Worm (Caenorhabditis elegans) whole organism, young adult: ENCODE measurements around the gene ain-1.

ENCODE experiments used
- C06A6.2 ChIP-seq: fragments of 200-800 bp; sonication (Bioruptor generic); conservative IDR thresholded peaks from 2 replicates; pipeline ENCODE4 v1.3.6; 2022; ENCODE audit warnings: missing genetic modification characterization, missing compliant biosample characterization
- C17E4.6 ChIP-seq: fragments of 200-800 bp; sonication (Bioruptor generic); IDR thresholded peaks from 2 replicates; pipeline ENCODE4 v1.3.6; 2022; ENCODE audit warnings: missing genetic modification reagents, missing genetic modification characterization, missing compliant biosample characterization
- F22D6.2 ChIP-seq: sonication (generic microtip); optimal IDR thresholded peaks from 2 replicates; lab custom pipeline; 2016; ENCODE audit warnings: mild to moderate bottlenecking, missing genetic modification characterization, missing compliant biosample characterization
- F23B12.7 ChIP-seq: sonication (generic microtip); optimal IDR thresholded peaks from 2 replicates; lab custom pipeline; 2017; ENCODE audit warnings: missing genetic modification characterization, mild to moderate bottlenecking, missing compliant biosample characterization, antibody characterized with exemption, moderate library complexity; ENCODE audit not compliant: insufficient read depth
- F52B5.7 ChIP-seq: sonication (generic microtip); optimal IDR thresholded peaks from 2 replicates; lab custom pipeline; 2016; ENCODE audit warnings: mild to moderate bottlenecking, missing genetic modification characterization, missing compliant biosample characterization
- akir-1 ChIP-seq: fragments of 200-800 bp; sonication (Bioruptor generic); optimal IDR thresholded peaks from 2 replicates; lab custom pipeline; 2018; ENCODE audit warnings: mild to moderate bottlenecking, missing genetic modification characterization, moderate library complexity, missing compliant biosample characterization
- attf-3 ChIP-seq: fragments of 200-800 bp; sonication (Bioruptor generic); conservative IDR thresholded peaks from 2 replicates; pipeline ENCODE4 v1.3.6; 2022; ENCODE audit warnings: missing genetic modification reagents, missing genetic modification characterization, missing compliant biosample characterization
- attf-5 ChIP-seq: fragments of 200-800 bp; sonication (Bioruptor generic); optimal IDR thresholded peaks from 2 replicates; lab custom pipeline; 2018; ENCODE audit warnings: mild to moderate bottlenecking, missing genetic modification characterization, missing compliant biosample characterization
- bed-1 ChIP-seq: fragments of 200-800 bp; sonication (Bioruptor generic); IDR thresholded peaks from 2 replicates; pipeline ENCODE4 v1.3.6; 2022; ENCODE audit warnings: missing genetic modification reagents, missing genetic modification characterization, missing compliant biosample characterization
- cebp-2 ChIP-seq: fragments of 200-800 bp; sonication (Bioruptor generic); IDR thresholded peaks from 2 replicates; pipeline ENCODE4 v1.3.6; 2022; ENCODE audit warnings: missing genetic modification characterization, missing compliant biosample characterization
- chd-7 ChIP-seq: sonication (generic microtip); optimal IDR thresholded peaks from 2 replicates; lab custom pipeline; 2016; ENCODE audit warnings: mild to moderate bottlenecking, missing genetic modification characterization, moderate library complexity, missing compliant biosample characterization
- die-1 ChIP-seq: sonication (generic microtip); optimal IDR thresholded peaks from 2 replicates; lab custom pipeline; 2016; ENCODE audit warnings: missing genotype, mild to moderate bottlenecking, missing genetic modification characterization, missing compliant biosample characterization
- dox-1 ChIP-seq: fragments of 200-800 bp; sonication (Bioruptor generic); IDR thresholded peaks from 2 replicates; pipeline ENCODE4 v1.3.6; 2022; ENCODE audit warnings: missing genetic modification reagents, missing genetic modification characterization, missing compliant biosample characterization
- egl-44 ChIP-seq: fragments of 200-800 bp; sonication (Bioruptor generic); IDR thresholded peaks from 2 replicates; pipeline ENCODE4 v1.3.6; 2022; ENCODE audit warnings: missing genetic modification reagents, missing genetic modification characterization, missing compliant biosample characterization
- ekl-4 ChIP-seq: fragments of 200-800 bp; sonication (Bioruptor generic); IDR thresholded peaks from 2 replicates; pipeline ENCODE4 v1.3.6; 2022; ENCODE audit warnings: missing genetic modification reagents, missing genetic modification characterization, missing compliant biosample characterization
- ets-4 ChIP-seq: fragments of 200-800 bp; sonication (Bioruptor generic); optimal IDR thresholded peaks from 2 replicates; lab custom pipeline; 2018; ENCODE audit warnings: mild to moderate bottlenecking, missing genetic modification characterization, missing compliant biosample characterization
- gei-17 ChIP-seq: fragments of 200-800 bp; sonication (Bioruptor generic); optimal IDR thresholded peaks from 2 replicates; lab custom pipeline; 2018; ENCODE audit warnings: mild to moderate bottlenecking, missing genetic modification characterization, missing compliant biosample characterization
- hmg-1.2 ChIP-seq: fragments of 200-800 bp; sonication (Bioruptor generic); IDR thresholded peaks from 2 replicates; pipeline ENCODE4 v1.3.6; 2022; ENCODE audit warnings: missing genetic modification reagents, missing genetic modification characterization, missing compliant biosample characterization
- hrde-1 ChIP-seq: sonication (generic microtip); optimal IDR thresholded peaks from 2 replicates; lab custom pipeline; 2016; ENCODE audit warnings: missing genetic modification characterization, mild to moderate bottlenecking, missing compliant biosample characterization, moderate library complexity, missing genotype, missing genetic modification reagents, borderline replicate concordance
- hsf-1 ChIP-seq: fragments of 200-800 bp; sonication (Bioruptor generic); IDR thresholded peaks from 2 replicates; pipeline ENCODE4 v1.3.6; 2022; ENCODE audit warnings: missing genetic modification reagents, missing genetic modification characterization, missing compliant biosample characterization
- let-526 ChIP-seq: fragments of 200-800 bp; sonication (Bioruptor generic); IDR thresholded peaks from 2 replicates; pipeline ENCODE4 v1.3.6; 2022; ENCODE audit warnings: missing genetic modification reagents, missing genetic modification characterization, missing compliant biosample characterization
- lin-35 ChIP-seq, 3 experiments: fragments of 150-350 bp in 2 of 3; sonication (generic microtip) in 1 of 3; optimal IDR thresholded peaks; 2 replicates each; lab custom pipeline; 2014 to 2018; ENCODE audit warnings: missing biosample characterization in 3 of 3, missing genetic modification characterization in 3 of 3, missing genetic modification reagents in 3 of 3
- lin-40 ChIP-seq: sonication (generic microtip); optimal IDR thresholded peaks from 2 replicates; lab custom pipeline; 2016; ENCODE audit warnings: missing genetic modification characterization, mild to moderate bottlenecking, missing compliant biosample characterization, missing genotype, missing genetic modification reagents
- lin-54 ChIP-seq: fragments of 200-800 bp; sonication (Bioruptor generic); optimal IDR thresholded peaks from 2 replicates; lab custom pipeline; 2018; ENCODE audit warnings: mild to moderate bottlenecking, missing genetic modification characterization, missing compliant biosample characterization
- lir-1 ChIP-seq: fragments of 200-800 bp; sonication (Bioruptor generic); conservative IDR thresholded peaks from 2 replicates; pipeline ENCODE4 v1.3.6; 2022; ENCODE audit warnings: missing genetic modification reagents, missing genetic modification characterization, missing compliant biosample characterization
- mcd-1 ChIP-seq: fragments of 200-800 bp; sonication (Bioruptor generic); IDR thresholded peaks from 2 replicates; pipeline ENCODE4 v1.3.6; 2022; ENCODE audit warnings: missing genetic modification reagents, missing genetic modification characterization, missing compliant biosample characterization
- pbrm-1 ChIP-seq: fragments of 200-800 bp; sonication (Bioruptor generic); IDR thresholded peaks from 2 replicates; pipeline ENCODE4 v1.3.6; 2022; ENCODE audit warnings: missing genetic modification reagents, missing genetic modification characterization, missing compliant biosample characterization
- pha-4 ChIP-seq: fragments of 150-350 bp; sonication (generic microtip); optimal IDR thresholded peaks from 2 replicates; lab custom pipeline; 2014; ENCODE audit warnings: missing biosample characterization, missing genetic modification reagents, missing genetic modification characterization
- rcor-1 ChIP-seq: fragments of 200-800 bp; sonication (Bioruptor generic); IDR thresholded peaks from 2 replicates; pipeline ENCODE4 v1.3.6; 2022; ENCODE audit warnings: missing genetic modification reagents, missing genetic modification characterization, missing compliant biosample characterization
- sea-2 ChIP-seq: fragments of 200-800 bp; sonication (Bioruptor generic); IDR thresholded peaks from 2 replicates; pipeline ENCODE4 v1.3.6; 2022; ENCODE audit warnings: missing genetic modification characterization, missing compliant biosample characterization
- snpc-1.1 ChIP-seq: sonication (generic microtip); optimal IDR thresholded peaks from 2 replicates; lab custom pipeline; 2017; ENCODE audit warnings: missing genetic modification characterization, mild to moderate bottlenecking, missing compliant biosample characterization, antibody characterized with exemption, moderate library complexity, missing genotype, missing genetic modification reagents; ENCODE audit not compliant: insufficient read depth
- snpc-1.3 ChIP-seq: sonication (generic microtip); optimal IDR thresholded peaks from 2 replicates; lab custom pipeline; 2017; ENCODE audit warnings: missing genetic modification characterization, mild to moderate bottlenecking, missing compliant biosample characterization, antibody characterized with exemption, moderate library complexity, missing genotype, missing genetic modification reagents; ENCODE audit not compliant: insufficient read depth
- snpc-3.4 ChIP-seq: sonication (generic microtip); optimal IDR thresholded peaks from 2 replicates; lab custom pipeline; 2017; ENCODE audit warnings: missing genetic modification characterization, mild to moderate bottlenecking, missing compliant biosample characterization, antibody characterized with exemption, moderate library complexity, missing genotype, missing genetic modification reagents
- snpc-4 ChIP-seq, 5 experiments: fragments of 150-350 bp in 1 of 5; sonication (generic microtip) in 4 of 5; optimal IDR thresholded peaks; 2 replicates each; lab custom pipeline; 2014 to 2018; ENCODE audit warnings: missing genetic modification characterization in 5 of 5, missing biosample characterization in 3 of 5, antibody characterized with exemption in 2 of 5, mild to moderate bottlenecking in 2 of 5, missing compliant biosample characterization in 2 of 5, missing genotype in 2 of 5, moderate library complexity in 2 of 5, missing genetic modification reagents in 1 of 5
- somi-1 ChIP-seq: fragments of 200-800 bp; sonication (Bioruptor generic); optimal IDR thresholded peaks from 2 replicates; lab custom pipeline; 2018; ENCODE audit warnings: mild to moderate bottlenecking, missing genetic modification characterization, missing compliant biosample characterization
- sptf-2 ChIP-seq: fragments of 200-800 bp; sonication (Bioruptor generic); optimal IDR thresholded peaks from 2 replicates; lab custom pipeline; 2018; ENCODE audit warnings: mild to moderate bottlenecking, missing genetic modification characterization, missing compliant biosample characterization
- tbp1 ChIP-seq: fragments of 200-800 bp; sonication (Bioruptor generic); optimal IDR thresholded peaks from 2 replicates; lab custom pipeline; 2018; ENCODE audit warnings: mild to moderate bottlenecking, missing genetic modification characterization, missing compliant biosample characterization
- tbx-9 ChIP-seq: sonication (generic microtip); optimal IDR thresholded peaks from 2 replicates; lab custom pipeline; 2016; ENCODE audit warnings: borderline replicate concordance, missing genetic modification characterization, inconsistent platforms, missing compliant biosample characterization
- tlf-1 ChIP-seq: fragments of 200-800 bp; sonication (Bioruptor generic); optimal IDR thresholded peaks from 2 replicates; lab custom pipeline; 2018; ENCODE audit warnings: mild to moderate bottlenecking, missing genetic modification characterization, missing compliant biosample characterization
- zim-3 ChIP-seq: sonication (generic microtip); optimal IDR thresholded peaks from 2 replicates; lab custom pipeline; 2017; ENCODE audit warnings: mild to moderate bottlenecking, missing genetic modification characterization, moderate library complexity, missing compliant biosample characterization
- ztf-18 ChIP-seq: sonication (generic microtip); optimal IDR thresholded peaks from 2 replicates; lab custom pipeline; 2016; ENCODE audit warnings: missing genotype, mild to moderate bottlenecking, missing genetic modification characterization, missing compliant biosample characterization
- ztf-22 ChIP-seq: fragments of 200-800 bp; sonication (Bioruptor generic); optimal IDR thresholded peaks from 2 replicates; lab custom pipeline; 2018; ENCODE audit warnings: mild to moderate bottlenecking, missing genetic modification characterization, moderate library complexity, missing compliant biosample characterization
- ztf-28 ChIP-seq: fragments of 200-800 bp; sonication (Bioruptor generic); IDR thresholded peaks from 2 replicates; pipeline ENCODE4 v1.3.6; 2022; ENCODE audit warnings: missing genetic modification reagents, missing genetic modification characterization, missing compliant biosample characterization
- ztf-3 ChIP-seq: fragments of 200-800 bp; sonication (Bioruptor generic); optimal IDR thresholded peaks from 2 replicates; lab custom pipeline; 2018; ENCODE audit warnings: mild to moderate bottlenecking, missing genetic modification characterization, missing compliant biosample characterization
- ztf-6 ChIP-seq: fragments of 200-800 bp; sonication (Bioruptor generic); IDR thresholded peaks from 2 replicates; pipeline ENCODE4 v1.3.6; 2022; ENCODE audit warnings: missing genetic modification reagents, missing genetic modification characterization, missing compliant biosample characterization

The ain-1 gene

DNA sequence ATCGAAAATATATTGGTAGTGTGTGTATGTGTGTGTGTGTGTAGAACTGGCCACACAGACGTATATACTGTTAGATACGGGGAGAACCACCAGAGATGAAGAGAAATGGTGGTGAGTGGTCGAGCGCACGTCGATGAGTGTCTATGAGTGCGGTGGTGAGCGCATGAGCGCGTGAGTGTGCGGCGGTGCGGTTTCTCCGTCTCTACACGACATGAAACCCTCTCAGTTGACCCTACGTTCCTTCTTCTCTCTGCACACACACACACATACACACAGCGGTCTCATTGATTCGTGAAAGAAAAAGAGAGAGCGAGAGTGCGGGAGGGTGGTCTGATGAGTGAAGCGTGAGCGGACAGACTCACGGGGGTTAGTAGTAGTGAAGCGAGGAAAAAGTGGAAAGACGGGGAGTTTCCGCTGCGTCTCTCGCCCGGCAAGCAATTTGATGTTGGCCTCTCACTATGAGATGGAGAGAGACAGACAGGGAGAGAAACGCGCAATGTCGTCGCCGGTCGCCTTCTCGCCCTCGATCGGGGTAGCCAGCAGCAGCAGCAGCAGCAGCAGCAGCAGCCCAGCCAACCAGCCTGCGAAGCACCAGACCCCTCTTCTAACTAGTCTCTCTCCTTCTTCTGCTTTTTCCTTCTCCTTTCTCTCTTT, 831 bp upstream of the ain-1 start:
- TF ChIP-seq lir-1 (GFP tag; lab: Robert Waterston, UW) = peak; percentile 99
- no peak for TF ChIP-seq C17E4.6 (GFP tag; lab: Robert Waterston, UW)
- no peak for TF ChIP-seq sea-2 (GFP tag; lab: Robert Waterston, UW)
- peak; percentile 98 for TF ChIP-seq chd-7
- peak; percentile 83 for TF ChIP-seq pha-4 (tag; lab: Kevin White, UChicago)
- peak; percentile 73 for TF ChIP-seq sptf-2 (GFP tag; lab: Kevin White, UChicago)
- TF ChIP-seq snpc-1.1 (tag; lab: Kevin White, UChicago) = peak; percentile 15
- TF ChIP-seq ztf-18 (tag; lab: Kevin White, UChicago) = peak; percentile 61
- TF ChIP-seq attf-5 = peak; percentile 96
- peak; percentile 59 for TF ChIP-seq F23B12.7 (tag; lab: Kevin White, UChicago)
- peak; percentile 95 for TF ChIP-seq somi-1
- TF ChIP-seq C06A6.2 = peak; percentile 78
- TF ChIP-seq dox-1 (GFP tag; lab: Robert Waterston, UW) = peak; percentile 89
- TF ChIP-seq zim-3 = peak; percentile 12
- peak; percentile 45 for TF ChIP-seq F52B5.7 (tag; lab: Kevin White, UChicago)
- TF ChIP-seq snpc-3.4 (tag; lab: Kevin White, UChicago) = no peak
- TF ChIP-seq rcor-1 (GFP tag; lab: Robert Waterston, UW) = peak; percentile 56
- peak; percentile 83 for TF ChIP-seq F22D6.2 (tag; lab: Kevin White, UChicago)
- TF ChIP-seq pbrm-1 = peak; percentile 92
- TF ChIP-seq ztf-3 (GFP tag; lab: Kevin White, UChicago) = peak; percentile 91
- TF ChIP-seq hsf-1 (GFP tag; lab: Robert Waterston, UW) = 0 out of 2 replicates have a peak, but pooled peaks have one; percentile 45
- TF ChIP-seq snpc-4 (GFP tag; optimal IDR thresholded peaks at IDR 0.05; lab: Kevin White, UChicago) = peak; percentile 57
- peak; percentile 63 to 82 (median 78) for TF ChIP-seq snpc-4 (tag; optimal IDR thresholded peaks at IDR 0.05; lab: Kevin White, UChicago)
- peak; percentile 97 for TF ChIP-seq lin-40 (tag; lab: Kevin White, UChicago)
- TF ChIP-seq bed-1 (GFP tag; lab: Robert Waterston, UW) = 0 out of 2 replicates have a peak, but pooled peaks have one; percentile 39
- no peak; the same call in 1 of the 2 replicates for TF ChIP-seq let-526
- TF ChIP-seq snpc-1.3 = peak; percentile 23
- TF ChIP-seq attf-3 = 0 out of 2 replicates have a peak, but pooled peaks have one; percentile 43
- TF ChIP-seq ztf-22 (GFP tag; lab: Kevin White, UChicago) = peak; percentile 53
- no peak for TF ChIP-seq ztf-28 (GFP tag; lab: Robert Waterston, UW)
- peak; percentile 82 for TF ChIP-seq egl-44 (GFP tag; lab: Robert Waterston, UW)
- peak; percentile 84 for TF ChIP-seq hmg-1.2 (GFP tag; lab: Robert Waterston, UW)
- TF ChIP-seq hrde-1 (tag; lab: Kevin White, UChicago) = no peak
- peak; percentile 82 for TF ChIP-seq gei-17 (GFP tag; lab: Kevin White, UChicago)
- peak; percentile 70 for TF ChIP-seq akir-1
- TF ChIP-seq cebp-2 (GFP tag; lab: Robert Waterston, UW) = peak; percentile 80; the same call in 1 of the 2 replicates
- TF ChIP-seq lin-54 (GFP tag; lab: Kevin White, UChicago) = peak; percentile 65
- peak; percentile 67 for TF ChIP-seq mcd-1 (GFP tag; lab: Robert Waterston, UW)
- peak; percentile 61 for TF ChIP-seq die-1 (tag; lab: Kevin White, UChicago)
- TF ChIP-seq tlf-1 (GFP tag; lab: Kevin White, UChicago) = peak; percentile 71
- 0 out of 2 replicates have a peak, but pooled peaks have one; percentile 53 for TF ChIP-seq ztf-6
- peak in 1 of 3 experiments; percentile 50 for TF ChIP-seq lin-35 (GFP tag; optimal IDR thresholded peaks at IDR 0.05; lab: Kevin White, UChicago)
- no peak for TF ChIP-seq tbx-9 (tag; lab: Kevin White, UChicago)
- TF ChIP-seq ets-4 (GFP tag; lab: Kevin White, UChicago) = peak; percentile 83
- peak; percentile 70 for TF ChIP-seq tbp1 (GFP tag; lab: Kevin White, UChicago)
- TF ChIP-seq ekl-4 (GFP tag; lab: Robert Waterston, UW) = no peak; the same call in 1 of the 2 replicates
